Fruit fly (Drosophila melanogaster): ENCODE measurements around the gene CG8668.

DNA sequence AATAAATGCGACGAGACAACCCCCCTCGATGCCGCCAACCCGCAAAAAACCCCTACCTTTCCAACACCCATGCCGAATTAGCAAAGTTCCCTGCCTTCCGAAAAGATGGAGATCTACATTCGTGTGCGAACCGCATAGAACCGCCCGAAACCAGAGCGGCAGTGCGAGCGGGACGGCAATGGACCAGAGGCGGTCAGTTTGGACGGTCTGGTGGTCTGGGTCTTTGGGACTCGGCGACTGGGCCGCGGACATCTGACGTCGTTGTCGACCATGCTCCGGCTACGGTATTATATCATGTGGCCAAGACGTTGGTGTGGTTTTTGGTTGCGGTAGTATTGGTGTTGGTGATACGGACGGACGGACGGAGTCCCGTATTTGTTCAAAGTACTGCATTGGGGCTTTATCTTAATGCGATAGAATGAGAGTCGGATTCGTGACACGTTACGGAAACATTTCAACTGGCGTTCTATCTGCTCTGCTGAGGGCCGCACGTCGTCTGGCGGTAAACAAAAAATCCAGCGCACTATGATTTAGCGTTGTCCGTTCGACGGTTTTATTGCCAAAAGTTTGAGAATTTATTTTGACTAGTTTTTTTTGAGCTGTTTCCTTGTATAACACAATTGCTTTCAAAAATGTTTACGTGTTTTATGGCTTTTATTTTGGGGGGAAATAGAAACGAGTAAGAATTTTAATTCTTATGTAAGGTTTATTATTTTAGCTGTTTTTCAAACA is 39.9 kb upstream of the CG8668 start:
- TF ChIP-seq CTCF (optimal IDR thresholded peaks at IDR 0.05): no peak
- TF ChIP-seq CG8478 (optimal IDR thresholded peaks at IDR 0.05): no peak
